Worm (Caenorhabditis elegans) whole organism, late embryonic: ENCODE data around the gene T16H12.13.

ENCODE experiments used
- C08G9.2 ChIP-seq: sonication (generic microtip); optimal IDR thresholded peaks from 2 replicates; lab custom pipeline; 2016; ENCODE audit warnings: mild to moderate bottlenecking, missing genetic modification characterization, moderate library complexity, missing compliant biosample characterization
- ceh-34 ChIP-seq: sonication (generic microtip); optimal IDR thresholded peaks from 2 replicates; lab custom pipeline; 2016; ENCODE audit warnings: mild to moderate bottlenecking, missing genetic modification characterization, missing compliant biosample characterization
- ceh-9 ChIP-seq: sonication (generic microtip); optimal IDR thresholded peaks from 2 replicates; lab custom pipeline; 2016; ENCODE audit warnings: mild to moderate bottlenecking, missing genetic modification characterization, inconsistent platforms, missing compliant biosample characterization
- dmd-4 ChIP-seq: sonication (generic microtip); optimal IDR thresholded peaks from 2 replicates; lab custom pipeline; 2016; ENCODE audit warnings: borderline replicate concordance, missing genetic modification characterization, missing compliant biosample characterization
- elt-2 ChIP-seq: sonication (generic microtip); optimal IDR thresholded peaks from 2 replicates; lab custom pipeline; 2016; ENCODE audit warnings: missing genetic modification reagents, missing genetic modification characterization, missing compliant biosample characterization
- nhr-11 ChIP-seq: fragments of 150-350 bp; optimal IDR thresholded peaks from 2 replicates; lab custom pipeline; 2014; ENCODE audit warnings: missing biosample characterization, missing genetic modification characterization
- pqm-1 ChIP-seq: sonication (generic microtip); optimal IDR thresholded peaks from 2 replicates; lab custom pipeline; 2016; ENCODE audit warnings: missing genetic modification characterization, missing compliant biosample characterization
- rnt-1 ChIP-seq: sonication (generic microtip); optimal IDR thresholded peaks from 2 replicates; lab custom pipeline; 2016; ENCODE audit warnings: missing genetic modification characterization, missing compliant biosample characterization
- sdc-2 ChIP-seq: sonication (generic microtip); optimal IDR thresholded peaks from 2 replicates; lab custom pipeline; 2016; ENCODE audit warnings: missing genotype, missing genetic modification characterization, missing compliant biosample characterization
- tbx-2 ChIP-seq: sonication (generic microtip); optimal IDR thresholded peaks from 2 replicates; lab custom pipeline; 2016; ENCODE audit warnings: missing genetic modification characterization, missing compliant biosample characterization
- zip-5 ChIP-seq: sonication (generic microtip); optimal IDR thresholded peaks from 2 replicates; lab custom pipeline; 2016; ENCODE audit warnings: missing genetic modification characterization, missing compliant biosample characterization

DNA sequence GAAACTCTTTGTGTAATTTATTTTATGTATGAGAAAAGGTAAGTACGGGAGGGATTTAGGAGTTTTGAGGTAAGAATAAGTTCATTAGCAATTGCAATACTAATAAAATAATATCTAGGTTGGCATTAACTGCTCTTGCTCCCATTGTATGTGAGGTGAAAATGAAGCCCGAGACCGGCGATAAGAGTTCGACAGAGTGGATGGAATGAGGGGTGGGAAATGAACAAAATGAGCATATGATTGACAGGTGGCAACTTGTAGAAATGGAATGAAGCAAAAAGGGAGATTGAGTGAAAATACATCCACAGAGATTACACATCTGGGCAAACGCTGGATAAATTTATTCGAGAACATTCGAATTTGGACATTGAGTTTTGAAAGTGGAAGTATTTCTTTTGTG is 6.4 kb upstream of the T16H12.13 start:
- TF ChIP-seq tbx-2 (tag; lab: Kevin White, UChicago) = no peak
- TF ChIP-seq nhr-11 (tag; lab: Kevin White, UChicago) = no peak
- TF ChIP-seq dmd-4 (tag; lab: Kevin White, UChicago) = no peak
- TF ChIP-seq C08G9.2 (tag; lab: Kevin White, UChicago) = no peak
- TF ChIP-seq rnt-1 (tag; lab: Kevin White, UChicago) = no peak
- TF ChIP-seq sdc-2 (tag; lab: Kevin White, UChicago) = no peak
- no peak for TF ChIP-seq ceh-34 (tag; lab: Kevin White, UChicago)
- TF ChIP-seq ceh-9 (tag; lab: Kevin White, UChicago) = no peak
- no peak for TF ChIP-seq elt-2 (tag; lab: Kevin White, UChicago)
- TF ChIP-seq pqm-1 (tag; lab: Kevin White, UChicago) = no peak
- no peak for TF ChIP-seq zip-5 (tag; lab: Kevin White, UChicago)
